Fruit fly (Drosophila melanogaster) whole organism, adult: ENCODE data around the gene bun.

Experiments
- CG11617 ChIP-seq: fragments of 200-800 bp; sonication (Bioruptor generic); optimal IDR thresholded peaks from 2 replicates; lab custom pipeline; 2017; ENCODE audit warnings: mild to moderate bottlenecking, missing biosample characterization, missing genetic modification reagents, missing genetic modification characterization
- CG12768 ChIP-seq: fragments of 200-800 bp; sonication (Bioruptor generic); optimal IDR thresholded peaks from 2 replicates; lab custom pipeline; 2017; ENCODE audit warnings: missing biosample characterization, missing genetic modification characterization, mild to moderate bottlenecking, moderate library complexity, missing genetic modification reagents
- CG14711 ChIP-seq: fragments of 200-800 bp; sonication (Bioruptor generic); optimal IDR thresholded peaks from 2 replicates; lab custom pipeline; 2018; ENCODE audit warnings: missing biosample characterization, mild to moderate bottlenecking, missing genetic modification characterization, moderate library complexity
- CG1620 ChIP-seq: fragments of 200-800 bp; sonication (Bioruptor generic); optimal IDR thresholded peaks from 2 replicates; lab custom pipeline; 2016; ENCODE audit warnings: missing biosample characterization, missing genetic modification characterization
- CG33017 ChIP-seq: fragments of 200-800 bp; sonication (Bioruptor generic); optimal IDR thresholded peaks from 2 replicates; lab custom pipeline; 2018; ENCODE audit warnings: missing biosample characterization, mild to moderate bottlenecking, missing genetic modification characterization, moderate library complexity
- CG5204 ChIP-seq: fragments of 200-800 bp; sonication (Bioruptor generic); optimal IDR thresholded peaks from 2 replicates; lab custom pipeline; 2016; ENCODE audit warnings: missing biosample characterization, missing genetic modification characterization
- CG7045 ChIP-seq: fragments of 200-800 bp; sonication (Bioruptor generic); optimal IDR thresholded peaks from 2 replicates; lab custom pipeline; 2017; ENCODE audit warnings: missing biosample characterization, mild to moderate bottlenecking, missing genetic modification characterization
- CG7101 ChIP-seq: fragments of 200-800 bp; sonication (Bioruptor generic); optimal IDR thresholded peaks from 2 replicates; lab custom pipeline; 2018; ENCODE audit warnings: missing biosample characterization, mild to moderate bottlenecking, missing genetic modification characterization, moderate library complexity
- Clk ChIP-seq: fragments of 200-800 bp; sonication (Bioruptor generic); optimal IDR thresholded peaks from 2 replicates; lab custom pipeline; 2017; ENCODE audit warnings: missing biosample characterization, missing genetic modification characterization
- Crg-1 ChIP-seq: fragments of 200-800 bp; sonication (Bioruptor generic); optimal IDR thresholded peaks from 2 replicates; lab custom pipeline; 2016; ENCODE audit warnings: missing biosample characterization, missing genetic modification characterization
- Hr96 ChIP-seq: fragments of 200-800 bp; sonication (Bioruptor generic); optimal IDR thresholded peaks from 2 replicates; lab custom pipeline; 2016; ENCODE audit warnings: missing biosample characterization, missing genetic modification characterization
- Mnt ChIP-seq: fragments of 200-800 bp; sonication (Bioruptor generic); optimal IDR thresholded peaks from 2 replicates; lab custom pipeline; 2016; ENCODE audit warnings: missing biosample characterization, mild to moderate bottlenecking, missing genetic modification characterization
- bab1 ChIP-seq: fragments of 200-800 bp; sonication (Bioruptor generic); optimal IDR thresholded peaks from 3 replicates; lab custom pipeline; 2019; ENCODE audit warnings: missing biosample characterization, mild to moderate bottlenecking, missing genetic modification characterization, moderate library complexity
- cic ChIP-seq: fragments of 200-800 bp; sonication (Bioruptor generic); optimal IDR thresholded peaks from 2 replicates; lab custom pipeline; 2017; ENCODE audit warnings: missing biosample characterization, mild to moderate bottlenecking, missing genetic modification characterization, moderate library complexity
- cnc ChIP-seq, 2 experiments: fragments of >200 bp; optimal IDR thresholded peaks; 2 replicates each; lab custom pipeline; 2017
- kay ChIP-seq: fragments of 200-800 bp; sonication (Bioruptor generic); peaks from one replicate; lab custom pipeline; 2016; ENCODE audit warnings: missing biosample characterization, missing genetic modification characterization, borderline replicate concordance
- ovo ChIP-seq: fragments of 200-800 bp; sonication (Bioruptor generic); optimal IDR thresholded peaks from 2 replicates; lab custom pipeline; 2016; ENCODE audit warnings: missing biosample characterization, missing genetic modification characterization
- pad ChIP-seq: fragments of 200-800 bp; sonication (Bioruptor generic); optimal IDR thresholded peaks from 3 replicates; lab custom pipeline; 2017; ENCODE audit warnings: missing biosample characterization, missing genetic modification characterization, mild to moderate bottlenecking, moderate library complexity, missing genetic modification reagents
- tj ChIP-seq: fragments of 200-800 bp; sonication (Bioruptor generic); optimal IDR thresholded peaks from 3 replicates; lab custom pipeline; 2017; ENCODE audit warnings: missing biosample characterization, mild to moderate bottlenecking, missing genetic modification characterization, moderate library complexity
- toe ChIP-seq: fragments of 200-800 bp; sonication (Bioruptor generic); optimal IDR thresholded peaks from 2 replicates; lab custom pipeline; 2016; ENCODE audit warnings: missing biosample characterization, missing genetic modification characterization

The bun gene

DNA sequence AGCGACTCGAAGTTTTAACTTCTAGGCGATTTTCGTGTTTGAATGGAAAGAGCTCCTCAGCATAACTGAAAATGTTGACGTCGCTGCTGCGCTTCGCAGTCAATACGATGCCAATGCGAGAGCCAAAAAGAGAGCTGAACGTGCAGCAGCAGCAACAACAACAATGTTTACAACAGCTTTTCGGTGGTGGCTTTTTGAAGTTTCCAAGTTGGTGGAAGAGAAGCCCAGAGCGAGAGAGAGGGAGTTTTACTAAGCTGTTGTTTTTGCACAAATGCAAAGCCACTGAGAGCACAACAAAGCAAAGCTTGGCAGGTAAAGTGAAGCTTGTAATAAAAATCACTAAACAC is 62.9 kb downstream of the bun start:
- TF ChIP-seq CG14711 = no peak
- peak; percentile 75 for TF ChIP-seq tj (GFP tag; lab: Kevin White, UChicago)

DNA sequence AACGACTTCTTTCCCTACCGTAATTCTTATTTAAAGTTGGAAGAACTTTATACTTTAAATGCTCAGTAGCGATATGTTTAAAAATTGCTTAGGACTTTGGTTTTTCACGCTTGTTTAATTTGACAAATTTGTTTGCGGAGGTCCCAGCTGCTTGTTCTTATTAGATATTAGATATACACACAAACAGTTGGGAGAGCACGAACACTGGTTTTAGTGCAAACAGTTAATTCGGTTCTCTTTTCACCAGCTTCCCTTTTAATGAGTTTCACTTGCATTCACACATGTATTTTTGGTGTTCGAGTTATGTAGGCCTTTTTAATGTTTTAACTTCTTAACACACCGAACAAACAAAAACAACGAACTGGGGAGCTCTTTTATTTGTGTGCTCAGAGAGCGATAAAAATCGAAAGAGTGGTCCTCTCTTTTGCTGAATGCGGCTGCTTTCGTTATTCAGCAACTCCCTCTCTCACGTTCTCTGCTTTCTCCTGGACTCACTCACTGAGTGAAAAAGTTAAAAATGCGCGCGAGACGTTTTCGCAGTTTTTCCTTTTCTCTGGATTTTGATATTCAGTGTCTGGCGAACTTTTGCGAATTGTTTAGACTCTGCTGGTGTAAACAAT is 63.6 kb downstream of the bun start:
- TF ChIP-seq toe = no peak
- TF ChIP-seq cnc (optimal IDR thresholded peaks at IDR 0.05; lab: Kevin White, UChicago) = no peak
- no peak for TF ChIP-seq ovo (GFP tag; lab: Kevin White, UChicago)
- TF ChIP-seq CG12768 (GFP tag; lab: Kevin White, UChicago) = no peak
- no peak for TF ChIP-seq pad (GFP tag; lab: Kevin White, UChicago)
- TF ChIP-seq CG14711 = no peak
- TF ChIP-seq Hr96 = no peak
- TF ChIP-seq CG1620 (GFP tag; lab: Kevin White, UChicago) = no peak
- TF ChIP-seq Crg-1 (GFP tag; lab: Kevin White, UChicago) = no peak
- no peak for TF ChIP-seq tj (GFP tag; lab: Kevin White, UChicago)
- no peak for TF ChIP-seq CG11617 (GFP tag; lab: Kevin White, UChicago)

DNA sequence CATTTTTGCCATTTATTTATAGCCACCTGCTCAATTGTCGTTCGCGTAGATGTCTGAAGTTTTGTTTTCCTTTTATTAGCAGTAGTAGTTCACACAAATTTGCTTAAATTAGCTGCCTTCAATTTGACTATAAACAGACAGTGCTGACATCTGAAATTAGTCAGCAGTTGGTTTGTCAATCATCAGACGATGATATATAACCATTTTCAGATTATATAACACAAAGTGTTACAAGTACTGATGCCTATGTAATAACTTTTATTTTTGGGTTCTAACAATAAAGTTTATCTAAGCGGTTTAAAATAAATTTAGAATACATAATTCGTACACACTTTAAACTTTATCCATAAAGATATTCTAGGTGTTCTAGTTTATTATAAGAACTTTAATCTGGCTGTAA is 64.7 kb downstream of the bun start:
- TF ChIP-seq bab1 (GFP tag; lab: Kevin White, UChicago) (no peak), toe (no peak), CG5204 (GFP tag; lab: Kevin White, UChicago) (no peak), cic (no peak), Crg-1 (GFP tag; lab: Kevin White, UChicago) (no peak), CG14711 (no peak), Hr96 (no peak), CG7045 (no peak), Mnt (GFP tag; lab: Kevin White, UChicago) (no peak), cnc (optimal IDR thresholded peaks at IDR 0.05; lab: Kevin White, UChicago) (no peak)

DNA sequence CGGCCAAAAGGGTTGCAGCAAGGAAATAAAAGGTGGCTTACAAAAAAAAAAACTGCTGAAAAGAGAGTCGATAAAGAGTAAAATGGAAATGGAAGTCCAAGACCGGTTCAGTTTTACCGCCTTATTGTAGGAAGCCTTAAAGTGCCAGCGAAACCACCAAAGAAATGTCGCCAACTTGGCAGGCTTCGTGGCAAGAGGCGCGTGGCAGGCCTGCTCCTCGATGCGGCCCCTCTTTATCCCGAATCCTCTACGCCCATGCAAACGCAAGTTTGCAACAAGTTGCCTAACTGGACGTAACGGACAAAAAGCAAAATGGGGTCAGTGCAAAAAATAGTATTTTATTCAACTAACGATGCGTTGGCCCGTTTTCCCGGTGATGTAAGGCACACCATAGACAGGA is 65.6 kb downstream of the bun start:
- TF ChIP-seq Clk (no peak), CG11617 (GFP tag; lab: Kevin White, UChicago) (no peak), Hr96 (no peak), Crg-1 (GFP tag; lab: Kevin White, UChicago) (no peak), ovo (GFP tag; lab: Kevin White, UChicago) (no peak), CG5204 (GFP tag; lab: Kevin White, UChicago) (no peak), CG7045 (no peak), tj (GFP tag; lab: Kevin White, UChicago) (no peak), CG12768 (GFP tag; lab: Kevin White, UChicago) (no peak)

DNA sequence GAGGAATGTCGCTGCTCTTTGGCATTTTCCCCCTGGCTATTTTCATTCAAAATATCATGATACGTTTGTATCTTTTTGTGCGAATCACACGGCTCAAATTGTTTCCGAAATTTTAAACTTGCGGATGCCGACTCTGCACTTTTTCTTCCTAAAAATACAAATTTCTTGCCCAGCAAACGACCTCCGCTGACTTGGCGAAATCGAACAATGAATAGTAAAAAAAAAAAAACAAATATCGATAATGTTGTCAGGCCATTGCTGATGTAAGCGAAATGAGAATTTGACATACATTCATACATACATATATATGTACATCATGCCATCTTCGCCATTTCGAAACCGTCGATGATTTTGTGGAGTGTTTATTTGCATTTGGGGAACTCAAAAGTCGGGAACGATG is 66.4 kb downstream of the bun start:
- no peak for TF ChIP-seq CG5204 (GFP tag; lab: Kevin White, UChicago)
- no peak for TF ChIP-seq kay
- TF ChIP-seq Crg-1 (GFP tag; lab: Kevin White, UChicago) = no peak
- peak; percentile 98 for TF ChIP-seq tj (GFP tag; lab: Kevin White, UChicago)
- TF ChIP-seq Hr96 = no peak
- TF ChIP-seq bab1 (GFP tag; lab: Kevin White, UChicago) = peak; percentile 6

DNA sequence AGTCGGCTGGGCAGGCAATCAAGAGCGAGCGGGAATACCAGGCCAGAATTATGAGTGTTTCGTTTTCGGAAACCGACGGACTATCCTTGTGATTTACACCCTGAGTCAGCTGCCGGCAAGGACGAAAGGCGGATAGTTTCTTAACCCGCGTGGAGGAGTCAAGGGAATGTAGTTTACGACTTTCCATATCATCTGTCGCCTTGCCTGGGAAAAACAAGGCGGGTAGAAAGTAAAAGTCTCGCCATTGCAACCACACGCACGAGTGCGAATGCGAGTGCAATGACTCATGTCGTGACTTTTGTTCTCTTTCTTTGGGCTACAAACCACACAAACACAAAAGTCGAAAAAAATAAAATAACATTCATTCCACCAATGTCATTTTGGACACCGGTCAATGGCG is 67.9 kb downstream of the bun start:
- TF ChIP-seq cic = no peak

DNA sequence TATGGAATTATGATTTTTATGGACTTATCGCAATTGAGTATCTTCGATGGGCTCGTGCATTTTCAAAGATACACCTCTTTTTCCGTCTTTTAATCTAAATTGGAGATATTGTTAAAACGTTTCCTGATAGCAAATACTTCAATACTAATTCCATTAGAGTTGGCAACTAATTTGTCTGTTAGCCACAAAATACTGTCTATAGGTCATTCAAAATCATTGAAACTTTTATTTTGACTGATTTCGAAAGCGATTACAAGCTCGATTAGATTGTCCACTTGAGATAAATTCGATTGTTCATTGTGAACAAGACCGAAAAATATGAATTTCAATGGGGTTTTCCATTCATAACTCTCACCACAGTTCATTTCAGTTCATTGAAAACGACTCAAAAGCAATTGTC is 70.3 kb downstream of the bun start:
- peak; percentile 57 for TF ChIP-seq cic
- no peak for TF ChIP-seq tj (GFP tag; lab: Kevin White, UChicago)

DNA sequence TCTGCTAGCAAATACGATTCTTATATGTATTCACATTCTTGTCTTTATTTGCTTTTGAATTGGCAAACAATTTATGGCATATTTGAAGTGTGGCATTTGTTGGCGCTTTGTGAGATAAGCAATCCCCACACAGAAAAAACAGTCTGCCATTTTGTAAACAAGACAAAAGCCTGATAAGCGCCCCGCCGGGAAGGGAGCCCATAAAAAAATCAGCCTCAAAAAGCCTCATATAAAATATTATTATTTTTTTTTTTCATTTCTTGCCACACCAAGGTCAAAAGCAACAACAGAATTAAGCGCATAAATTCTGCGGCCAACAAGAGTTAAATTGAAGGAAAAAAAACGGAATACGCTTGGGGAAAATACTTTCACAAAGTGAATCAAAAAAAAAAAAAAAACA is 71.1 kb downstream of the bun start:
- TF ChIP-seq Crg-1 (GFP tag; lab: Kevin White, UChicago) = peak; percentile 39
- peak; percentile 56 for TF ChIP-seq CG7045
- TF ChIP-seq Clk = no peak
- TF ChIP-seq CG7101 (tag; lab: Kevin White, UChicago) = peak; percentile 62
- TF ChIP-seq tj (GFP tag; lab: Kevin White, UChicago) = no peak
- peak; percentile 90 for TF ChIP-seq cic
- TF ChIP-seq bab1 (GFP tag; lab: Kevin White, UChicago) = no peak
- no peak for TF ChIP-seq toe
- peak; percentile 58 for TF ChIP-seq CG11617 (GFP tag; lab: Kevin White, UChicago)
- TF ChIP-seq kay = peak; percentile 89
- TF ChIP-seq CG14711 = peak; percentile 28
- no peak for TF ChIP-seq CG5204 (GFP tag; lab: Kevin White, UChicago)
- TF ChIP-seq CG1620 (GFP tag; lab: Kevin White, UChicago) = no peak
- TF ChIP-seq Hr96 = no peak
- TF ChIP-seq CG33017 (tag; lab: Kevin White, UChicago) = peak; percentile 67
- TF ChIP-seq pad (GFP tag; lab: Kevin White, UChicago) = peak; percentile 37
- TF ChIP-seq ovo (GFP tag; lab: Kevin White, UChicago) = peak; percentile 57
- TF ChIP-seq CG12768 (GFP tag; lab: Kevin White, UChicago) = peak; percentile 80
- TF ChIP-seq cnc (optimal IDR thresholded peaks at IDR 0.05; lab: Kevin White, UChicago) = no peak
- peak; percentile 49 for TF ChIP-seq Mnt (GFP tag; lab: Kevin White, UChicago)
